Fruit fly (Drosophila melanogaster): ENCODE measurements around the gene eIF3a.

eIF3a gene

DNA sequence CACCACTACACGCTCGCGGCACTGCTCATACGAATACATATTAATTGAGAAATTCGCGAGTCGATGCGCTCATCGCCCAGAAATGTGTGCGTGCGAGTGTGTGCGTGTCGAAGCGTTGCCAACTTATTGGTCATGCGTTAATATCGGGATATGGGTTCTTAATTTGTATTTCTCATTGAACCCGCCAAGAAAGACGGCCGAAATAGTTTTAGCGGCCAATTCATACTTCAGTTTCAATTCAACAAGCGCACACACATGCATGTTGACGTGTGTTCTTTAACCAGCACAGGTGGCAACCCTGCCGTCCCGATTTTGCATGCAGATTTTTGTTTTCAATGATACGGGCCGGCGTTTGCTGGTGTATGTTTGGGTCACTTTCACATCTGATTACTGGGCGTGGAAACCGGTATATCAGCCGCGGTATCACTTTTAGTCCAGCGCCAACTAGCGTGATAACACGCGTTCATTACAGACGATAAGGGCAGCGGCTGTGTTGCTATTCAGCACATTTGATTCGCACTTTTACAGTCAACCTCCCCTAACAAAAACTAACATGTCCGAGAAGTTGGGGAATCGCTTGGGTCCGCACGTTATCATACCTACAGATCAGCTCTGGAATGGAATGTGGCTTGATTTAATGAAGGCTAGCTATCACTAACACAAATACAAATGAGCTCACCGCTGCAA, 29.8 kb downstream of the eIF3a start (continued):
- no peak for TF ChIP-seq Bgb (GFP tag; IDR thresholded peaks at IDR 0.05; ENCODE audit: partially characterized antibody)
- TF ChIP-seq CG14014 (GFP tag; IDR thresholded peaks at IDR 0.05) = no peak
- no peak for TF ChIP-seq Xbp1 (GFP tag; optimal IDR thresholded peaks at IDR 0.05)
- TF ChIP-seq Lpt (GFP tag; optimal IDR thresholded peaks at IDR 0.05) = no peak
- no peak for TF ChIP-seq CG7963 (GFP tag; IDR thresholded peaks at IDR 0.05; ENCODE audit: partially characterized antibody)
- TF ChIP-seq Nf-YA (GFP tag; IDR thresholded peaks at IDR 0.05) = 0 out of 2 replicates have a peak, but pooled peaks have one; percentile 13
- peak; percentile 3 for TF ChIP-seq lab (GFP tag; optimal IDR thresholded peaks at IDR 0.05)
- peak; percentile 67 for TF ChIP-seq exex (tag; optimal IDR thresholded peaks at IDR 0.05)
- TF ChIP-seq mirr (GFP tag; optimal IDR thresholded peaks at IDR 0.05) = peak; percentile 37
- peak; percentile 38 for TF ChIP-seq Blimp-1 (GFP tag; optimal IDR thresholded peaks at IDR 0.05)
- TF ChIP-seq CG4424 (GFP tag; optimal IDR thresholded peaks at IDR 0.05) = no peak
- TF ChIP-seq CG2199 (GFP tag; IDR thresholded peaks at IDR 0.05) = 0 out of 3 replicates have a peak, but pooled peaks have one; percentile 58
- peak; percentile 26 for TF ChIP-seq ERR (GFP tag; optimal IDR thresholded peaks at IDR 0.05)
- TF ChIP-seq CG15011 (GFP tag; optimal IDR thresholded peaks at IDR 0.05) = no peak
- TF ChIP-seq slbo (GFP tag; IDR thresholded peaks at IDR 0.05) = peak; percentile 44; the same call in 1 of the 2 replicates
- TF ChIP-seq Atf3 (GFP tag; optimal IDR thresholded peaks at IDR 0.05) = peak; percentile 19
- peak; percentile 16 for TF ChIP-seq CG12391 (tag; optimal IDR thresholded peaks at IDR 0.05)
- peak; percentile 50 for TF ChIP-seq CG12769 (tag; optimal IDR thresholded peaks at IDR 0.05)
- TF ChIP-seq Med (GFP tag) = peak; percentile 86
- TF ChIP-seq pzg (GFP tag; optimal IDR thresholded peaks at IDR 0.05) = peak; percentile 8
- peak; percentile 29 for TF ChIP-seq CG6813 (GFP tag; optimal IDR thresholded peaks at IDR 0.05)
- TF ChIP-seq CG7839 (tag; optimal IDR thresholded peaks at IDR 0.05) = no peak
- TF ChIP-seq lola (GFP tag; optimal IDR thresholded peaks at IDR 0.05) = peak in 1 of 3 experiments; percentile 11
- no peak for TF ChIP-seq Ets97D (GFP tag; optimal IDR thresholded peaks at IDR 0.05)
- TF ChIP-seq GATAe (GFP tag; conservative IDR thresholded peaks at IDR 0.05) = peak; percentile 54
- peak; percentile 88 for TF ChIP-seq rib (GFP tag; IDR thresholded peaks at IDR 0.05)
- no peak for TF ChIP-seq CG10462 (GFP tag; optimal IDR thresholded peaks at IDR 0.05)
- peak; percentile 38 for TF ChIP-seq Dip3 (GFP tag; optimal IDR thresholded peaks at IDR 0.05)
- TF ChIP-seq pan (optimal IDR thresholded peaks at IDR 0.05) = no peak
- no peak for TF ChIP-seq pan (GFP tag; optimal IDR thresholded peaks at IDR 0.05 in 1 of 2, IDR thresholded peaks at IDR 0.05 in 1 of 2)
- TF ChIP-seq amos (GFP tag; IDR thresholded peaks at IDR 0.05; ENCODE audit: partially characterized antibody) = 0 out of 2 replicates have a peak, but pooled peaks have one; percentile 15
- TF ChIP-seq CG33557 (GFP tag; optimal IDR thresholded peaks at IDR 0.05) = no peak
- TF ChIP-seq HHEX (GFP tag; optimal IDR thresholded peaks at IDR 0.05) = peak; percentile 7
- TF ChIP-seq ems (GFP tag; optimal IDR thresholded peaks at IDR 0.05) = peak; percentile 8
- TF ChIP-seq CG2120 (GFP tag; optimal IDR thresholded peaks at IDR 0.05) = peak; percentile 41
- TF ChIP-seq CG8478 (optimal IDR thresholded peaks at IDR 0.05) = no peak
- TF ChIP-seq Chrac-16 (GFP tag; optimal IDR thresholded peaks at IDR 0.05) = peak; percentile 5
- peak; percentile 48 for TF ChIP-seq gro (GFP tag; optimal IDR thresholded peaks at IDR 0.05)
- no peak for TF ChIP-seq wdn (GFP tag; IDR thresholded peaks at IDR 0.05)
- peak; percentile 9 for TF ChIP-seq CG10274 (GFP tag; optimal IDR thresholded peaks at IDR 0.05)
- TF ChIP-seq chm (GFP tag; IDR thresholded peaks at IDR 0.05) = peak; percentile 28; the same call in 1 of the 2 replicates
- no peak for TF ChIP-seq tna (GFP tag; IDR thresholded peaks at IDR 0.05; ENCODE audit: partially characterized antibody)
- TF ChIP-seq E2f2 (GFP tag; IDR thresholded peaks at IDR 0.05) = 0 out of 2 replicates have a peak, but pooled peaks have one; percentile 4
- TF ChIP-seq twi (tag; optimal IDR thresholded peaks at IDR 0.05) = no peak
- TF ChIP-seq Deaf1 (tag; optimal IDR thresholded peaks at IDR 0.05) = peak; percentile 45
- TF ChIP-seq fu2 (GFP tag; optimal IDR thresholded peaks at IDR 0.05) = no peak
- no peak for TF ChIP-seq lov (optimal IDR thresholded peaks at IDR 0.05)
- 0 out of 3 replicates have a peak, but pooled peaks have one; percentile 55 for TF ChIP-seq lov (GFP tag; IDR thresholded peaks at IDR 0.05)
- 0 out of 2 replicates have a peak, but pooled peaks have one; percentile 6 for TF ChIP-seq bbx (GFP tag; IDR thresholded peaks at IDR 0.05; ENCODE audit: partially characterized antibody)

Measured in whole organism, embryonic.